Fruit fly (Drosophila melanogaster) whole organism, embryonic: ENCODE results near the gene slow.

Experiments used
- Ada2b ChIP-seq: fragments of 200-800 bp; sonication (Bioruptor generic); IDR thresholded peaks from 2 replicates; pipeline ENCODE4 v1.3.6; 2022; ENCODE audit warnings: missing biosample characterization, missing genetic modification characterization
- B-H1 ChIP-seq: fragments of 200-800 bp; sonication (Bioruptor generic); IDR thresholded peaks from 3 replicates; pipeline ENCODE4 v1.3.6; 2022; ENCODE audit warnings: missing biosample characterization, missing genetic modification characterization
- Bdp1 ChIP-seq: fragments of 200-800 bp; sonication (Bioruptor generic); optimal IDR thresholded peaks from 3 replicates; lab custom pipeline; 2016; ENCODE audit warnings: missing biosample characterization, missing genetic modification characterization
- C15 ChIP-seq: fragments of 200-800 bp; sonication (Bioruptor generic); IDR thresholded peaks from 3 replicates; pipeline ENCODE4 v1.3.6; 2022; ENCODE audit warnings: missing biosample characterization, missing genetic modification characterization
- CG10321 ChIP-seq: fragments of 200-800 bp; sonication (Bioruptor generic); IDR thresholded peaks from 2 replicates; pipeline ENCODE4 v1.3.6; 2022; ENCODE audit warnings: missing biosample characterization, missing genetic modification characterization
- CG10366 ChIP-seq: fragments of 200-800 bp; sonication (Bioruptor generic); IDR thresholded peaks from 2 replicates; pipeline ENCODE4 v1.3.6; 2022; ENCODE audit warnings: missing biosample characterization, missing genetic modification characterization
- CG10543 ChIP-seq: fragments of 200-800 bp; sonication (Bioruptor generic); optimal IDR thresholded peaks from 3 replicates; lab custom pipeline; 2017; ENCODE audit warnings: missing biosample characterization, mild to moderate bottlenecking, missing genetic modification characterization, moderate library complexity
- CG10959 ChIP-seq: fragments of 200-800 bp; sonication (Bioruptor generic); IDR thresholded peaks from 2 replicates; pipeline ENCODE4 v1.3.6; 2022; ENCODE audit warnings: missing biosample characterization, missing genetic modification characterization
- CG11093 ChIP-seq: fragments of 200-800 bp; sonication (Bioruptor generic); IDR thresholded peaks from 3 replicates; pipeline ENCODE4 v1.3.6; 2022; ENCODE audit warnings: missing biosample characterization, missing genetic modification characterization
- CG11456 ChIP-seq: fragments of 200-800 bp; sonication (Bioruptor generic); IDR thresholded peaks from 3 replicates; pipeline ENCODE4 v1.3.6; 2022; ENCODE audit warnings: missing biosample characterization, missing genetic modification characterization
- CG12744 ChIP-seq: fragments of 200-800 bp; sonication (Bioruptor generic); optimal IDR thresholded peaks from 2 replicates; lab custom pipeline; 2016; ENCODE audit warnings: missing biosample characterization, missing genetic modification characterization
- CG13287 ChIP-seq: fragments of 200-800 bp; sonication (Bioruptor generic); IDR thresholded peaks from 2 replicates; pipeline ENCODE4 v1.3.6; 2022; ENCODE audit warnings: missing biosample characterization, missing genetic modification characterization; ENCODE audit not compliant: partially characterized antibody
- CG15073 ChIP-seq: fragments of 200-800 bp; sonication (Bioruptor generic); optimal IDR thresholded peaks from 2 replicates; lab custom pipeline; 2016; ENCODE audit warnings: missing biosample characterization, missing genetic modification characterization
- CG1529 ChIP-seq: fragments of 200-800 bp; sonication (Bioruptor generic); optimal IDR thresholded peaks from 3 replicates; lab custom pipeline; 2018; ENCODE audit warnings: missing biosample characterization, missing genetic modification characterization
- CG2202 ChIP-seq: fragments of 200-800 bp; sonication (Bioruptor generic); optimal IDR thresholded peaks from 2 replicates; lab custom pipeline; 2018; ENCODE audit warnings: missing biosample characterization, mild to moderate bottlenecking, missing genetic modification characterization
- CG3281 ChIP-seq: fragments of 200-800 bp; sonication (Bioruptor generic); optimal IDR thresholded peaks from 3 replicates; lab custom pipeline; 2017; ENCODE audit warnings: missing biosample characterization, mild to moderate bottlenecking, missing genetic modification characterization
- CG4424 ChIP-seq: fragments of 200-800 bp; sonication (Bioruptor generic); optimal IDR thresholded peaks from 3 replicates; lab custom pipeline; 2016; ENCODE audit warnings: missing biosample characterization, missing genetic modification characterization
- CG6175 ChIP-seq: fragments of 200-800 bp; sonication (Bioruptor generic); IDR thresholded peaks from 3 replicates; pipeline ENCODE4 v1.3.6; 2022; ENCODE audit warnings: missing biosample characterization, missing genetic modification characterization
- CG8089 ChIP-seq: fragments of 200-800 bp; sonication (Bioruptor generic); optimal IDR thresholded peaks from 3 replicates; lab custom pipeline; 2016; ENCODE audit warnings: missing biosample characterization, missing genetic modification characterization
- CG8388 ChIP-seq: fragments of 200-800 bp; sonication (Bioruptor generic); optimal IDR thresholded peaks from 2 replicates; lab custom pipeline; 2019; ENCODE audit warnings: missing biosample characterization, mild to moderate bottlenecking, missing genetic modification characterization, moderate library complexity
- D ChIP-seq, 2 experiments: fragments of 200-800 bp in 1 of 2; fragments of >200 bp in 1 of 2; sonication (Bioruptor generic) in 1 of 2; optimal IDR thresholded peaks; 2 replicates in 1 of 2; 3 replicates in 1 of 2; lab custom pipeline; 2017; ENCODE audit warnings: mild to moderate bottlenecking in 1 of 2, missing biosample characterization in 1 of 2, missing genetic modification characterization in 1 of 2, missing genetic modification reagents in 1 of 2
- E2f2 ChIP-seq: fragments of 200-800 bp; sonication (Bioruptor generic); IDR thresholded peaks from 2 replicates; pipeline ENCODE4 v1.3.6; 2022; ENCODE audit warnings: missing biosample characterization, missing genetic modification characterization
- HLHmδ ChIP-seq: fragments of 200-800 bp; sonication (Bioruptor generic); optimal IDR thresholded peaks from 2 replicates; lab custom pipeline; 2018; ENCODE audit warnings: missing biosample characterization, mild to moderate bottlenecking, missing genetic modification characterization, moderate library complexity
- Lpt ChIP-seq: fragments of >200 bp; optimal IDR thresholded peaks from 2 replicates; lab custom pipeline; 2018; ENCODE audit warnings: missing biosample characterization, missing genetic modification characterization
- Max ChIP-seq: fragments of 200-800 bp; sonication (Bioruptor generic); optimal IDR thresholded peaks from 2 replicates; lab custom pipeline; 2016; ENCODE audit warnings: missing biosample characterization, mild to moderate bottlenecking, missing genetic modification characterization
- Myb ChIP-seq: fragments of 200-800 bp; sonication (Bioruptor generic); optimal IDR thresholded peaks from 2 replicates; lab custom pipeline; 2016; ENCODE audit warnings: missing biosample characterization, missing genetic modification characterization
- PHDP ChIP-seq: fragments of 200-800 bp; sonication (Bioruptor generic); optimal IDR thresholded peaks from 3 replicates; lab custom pipeline; 2018; ENCODE audit warnings: missing biosample characterization, mild to moderate bottlenecking, missing genetic modification characterization, moderate library complexity
- Side ChIP-seq: fragments of 200-800 bp; sonication (Bioruptor generic); optimal IDR thresholded peaks from 2 replicates; lab custom pipeline; 2016; ENCODE audit warnings: missing biosample characterization, missing genetic modification characterization
- Sry-β ChIP-seq: fragments of 200-800 bp; sonication (Bioruptor generic); optimal IDR thresholded peaks from 2 replicates; lab custom pipeline; 2018; ENCODE audit warnings: missing biosample characterization, mild to moderate bottlenecking, missing genetic modification characterization, moderate library complexity
- Taf1 ChIP-seq: fragments of 200-800 bp; sonication (Bioruptor generic); IDR thresholded peaks from 2 replicates; pipeline ENCODE4 v1.3.6; 2022; ENCODE audit warnings: missing biosample characterization, missing genetic modification characterization
- Xrp1 ChIP-seq: fragments of 200-800 bp; sonication (Bioruptor generic); IDR thresholded peaks from 2 replicates; pipeline ENCODE4 v1.3.6; 2022; ENCODE audit warnings: missing biosample characterization, missing genetic modification characterization
- abd-A ChIP-seq: fragments of 200-800 bp; sonication (Bioruptor generic); optimal IDR thresholded peaks from 3 replicates; lab custom pipeline; 2019; ENCODE audit warnings: missing biosample characterization, mild to moderate bottlenecking, missing genetic modification characterization, moderate library complexity
- crol ChIP-seq: fragments of 200-800 bp; sonication (Bioruptor generic); IDR thresholded peaks from 2 replicates; pipeline ENCODE4 v1.3.6; 2022; ENCODE audit warnings: missing biosample characterization, missing genetic modification characterization
- cwo ChIP-seq: fragments of 200-800 bp; sonication (Bioruptor generic); optimal IDR thresholded peaks from 3 replicates; lab custom pipeline; 2017; ENCODE audit warnings: missing biosample characterization, missing genetic modification characterization, mild to moderate bottlenecking, moderate library complexity, missing genetic modification reagents
- exex ChIP-seq: fragments of 200-800 bp; sonication (Bioruptor generic); optimal IDR thresholded peaks from 4 replicates; lab custom pipeline; 2018; ENCODE audit warnings: missing biosample characterization, mild to moderate bottlenecking, missing genetic modification characterization, moderate library complexity
- her ChIP-seq: fragments of 200-800 bp; sonication (Bioruptor generic); optimal IDR thresholded peaks from 2 replicates; lab custom pipeline; 2016; ENCODE audit warnings: missing biosample characterization, missing genetic modification characterization
- inv ChIP-seq: fragments of 200-800 bp; sonication (Bioruptor generic); IDR thresholded peaks from 2 replicates; pipeline ENCODE4 v1.3.6; 2022; ENCODE audit warnings: missing biosample characterization, missing genetic modification characterization; ENCODE audit not compliant: partially characterized antibody
- oc ChIP-seq: fragments of 200-800 bp; sonication (Bioruptor generic); optimal IDR thresholded peaks from 2 replicates; lab custom pipeline; 2018; ENCODE audit warnings: missing biosample characterization, mild to moderate bottlenecking, missing genetic modification characterization, moderate library complexity
- p53 ChIP-seq: fragments of 200-800 bp; sonication (Bioruptor generic); optimal IDR thresholded peaks from 2 replicates; lab custom pipeline; 2016; ENCODE audit warnings: missing biosample characterization, missing genetic modification characterization
- phol ChIP-seq: fragments of 200-800 bp; sonication (Bioruptor generic); optimal IDR thresholded peaks from 3 replicates; lab custom pipeline; 2018; ENCODE audit warnings: missing biosample characterization, mild to moderate bottlenecking, missing genetic modification characterization, moderate library complexity
- ro ChIP-seq: fragments of 200-800 bp; sonication (Bioruptor generic); IDR thresholded peaks from 2 replicates; pipeline ENCODE4 v1.3.6; 2022; ENCODE audit warnings: missing biosample characterization, missing genetic modification characterization
- shn ChIP-seq: fragments of 200-800 bp; sonication (Bioruptor generic); optimal IDR thresholded peaks from 3 replicates; lab custom pipeline; 2016; ENCODE audit warnings: missing biosample characterization, missing genetic modification characterization
- sna ChIP-seq: fragments of 200-800 bp; sonication (Bioruptor generic); IDR thresholded peaks from 2 replicates; pipeline ENCODE4 v1.3.6; 2022; ENCODE audit warnings: missing biosample characterization, missing genetic modification characterization; ENCODE audit not compliant: partially characterized antibody
- so ChIP-seq: fragments of 200-800 bp; sonication (Bioruptor generic); IDR thresholded peaks from 3 replicates; pipeline ENCODE4 v1.3.6; 2022; ENCODE audit warnings: missing biosample characterization, missing genetic modification characterization
- stc ChIP-seq: fragments of 200-800 bp; sonication (Bioruptor generic); IDR thresholded peaks from 2 replicates; pipeline ENCODE4 v1.3.6; 2022; ENCODE audit warnings: missing biosample characterization, missing genetic modification characterization
- tap ChIP-seq: fragments of 200-800 bp; optimal IDR thresholded peaks from 3 replicates; lab custom pipeline; 2019; ENCODE audit warnings: missing biosample characterization, mild to moderate bottlenecking, missing genetic modification characterization, moderate library complexity
- tna ChIP-seq: fragments of 200-800 bp; sonication (Bioruptor generic); IDR thresholded peaks from 2 replicates; pipeline ENCODE4 v1.3.6; 2022; ENCODE audit warnings: missing biosample characterization, missing genetic modification characterization; ENCODE audit not compliant: partially characterized antibody
- trh ChIP-seq: fragments of 200-800 bp; sonication (Bioruptor generic); optimal IDR thresholded peaks from 2 replicates; lab custom pipeline; 2016; ENCODE audit warnings: missing biosample characterization, missing genetic modification characterization
- tup ChIP-seq: fragments of 200-800 bp; sonication (Bioruptor generic); optimal IDR thresholded peaks from 2 replicates; lab custom pipeline; 2016; ENCODE audit warnings: missing biosample characterization, mild to moderate bottlenecking, missing genetic modification characterization, moderate library complexity
- vnd ChIP-seq: fragments of 200-800 bp; sonication (Bioruptor generic); IDR thresholded peaks from 3 replicates; pipeline ENCODE4 v1.3.6; 2022; ENCODE audit warnings: missing biosample characterization, missing genetic modification characterization; ENCODE audit not compliant: partially characterized antibody

The slow gene

DNA sequence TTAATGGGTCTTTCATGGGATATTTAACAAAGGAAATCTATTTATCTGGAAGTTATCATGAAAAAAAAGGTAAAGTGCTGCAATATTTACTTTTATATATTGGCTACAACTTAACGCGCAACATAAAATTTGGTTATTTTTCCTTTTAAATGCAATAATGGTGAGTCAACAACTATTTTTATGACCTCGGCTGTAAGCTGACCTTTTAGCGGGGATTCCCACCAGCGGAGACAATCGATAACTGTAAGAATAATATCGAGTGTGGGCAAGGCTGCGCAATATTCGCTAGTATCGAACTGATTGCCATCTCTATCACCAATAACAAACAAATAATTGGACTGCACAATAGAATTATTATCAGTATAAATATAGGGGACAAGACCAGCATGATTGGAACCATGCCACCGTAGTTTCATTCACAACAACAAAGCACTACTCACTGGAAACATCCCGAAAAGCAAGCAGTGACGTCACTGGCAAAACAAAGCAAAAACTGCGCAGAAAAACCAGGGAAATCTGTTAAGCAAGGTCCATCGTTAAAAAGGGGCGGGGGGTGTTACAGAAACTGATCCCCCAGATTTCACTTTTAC, 19.0 kb downstream of the slow start, which contains the start of gene Syx17 (continued):
- no peak for TF ChIP-seq C15 (GFP tag; lab: Robert Waterston, UW)
- TF ChIP-seq HLHmδ (GFP tag; lab: Kevin White, UChicago) = no peak
- no peak for TF ChIP-seq stc (GFP tag; lab: Robert Waterston, UW)
- peak; percentile 30 for TF ChIP-seq CG1529 (GFP tag; lab: Kevin White, UChicago)
- peak; percentile 45 for TF ChIP-seq CG8388 (GFP tag; lab: Kevin White, UChicago)
- TF ChIP-seq tna (GFP tag; lab: Robert Waterston, UW) = peak; percentile 87
- TF ChIP-seq CG3281 (GFP tag; lab: Kevin White, UChicago) = peak; percentile 63
- peak; percentile 59 for TF ChIP-seq phol (tag; lab: Kevin White, UChicago)
- TF ChIP-seq E2f2 (GFP tag; lab: Robert Waterston, UW) = peak; percentile 55
- peak; percentile 23 for TF ChIP-seq trh (GFP tag; lab: Kevin White, UChicago)
- TF ChIP-seq sna (GFP tag; lab: Robert Waterston, UW) = peak; percentile 81
- peak; percentile 91 for TF ChIP-seq CG13287 (GFP tag; lab: Robert Waterston, UW)
- TF ChIP-seq shn = peak; percentile 38
- peak; percentile 16 for TF ChIP-seq oc (tag; lab: Kevin White, UChicago)
- TF ChIP-seq Taf1 = no peak
- TF ChIP-seq so (GFP tag; lab: Robert Waterston, UW) = no peak
- no peak for TF ChIP-seq Lpt (GFP tag; lab: Kevin White, UChicago)
- peak; percentile 63; the same call in 2 of the 3 replicates for TF ChIP-seq CG11456 (GFP tag; lab: Robert Waterston, UW)
- TF ChIP-seq Sry-β = peak; percentile 35
- TF ChIP-seq tup (GFP tag; lab: Kevin White, UChicago) = peak; percentile 21
- TF ChIP-seq abd-A (tag; lab: Kevin White, UChicago) = peak; percentile 84
- TF ChIP-seq B-H1 = no peak
- TF ChIP-seq, all 482 proteins: peak for 337

DNA sequence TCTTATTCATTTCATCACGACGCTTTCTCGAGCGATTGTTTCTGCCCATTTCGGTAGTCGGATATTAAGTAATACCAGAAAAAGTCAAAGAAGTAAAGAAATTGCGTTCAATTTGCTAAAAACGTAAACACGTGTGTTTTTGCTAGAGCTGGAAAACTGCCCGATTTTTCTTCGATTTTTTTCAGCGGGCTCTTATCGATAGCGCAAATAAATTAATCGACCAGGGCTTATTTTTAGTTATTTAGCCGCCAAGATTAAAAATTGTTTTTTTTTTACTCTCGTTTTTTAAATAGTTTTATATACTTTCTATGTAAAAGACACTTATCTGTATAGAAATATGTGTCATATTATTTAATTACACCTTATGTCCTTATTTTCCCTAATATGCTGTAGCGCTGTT, 21.7 kb downstream of the slow start, which contains the start of gene CG15019:
CG15019 (minus strand) TSS at position 138 of the 400 bp plus-strand sequence.
- TF ChIP-seq PHDP (tag; lab: Kevin White, UChicago) (no peak), Bdp1 (no peak), Ada2b (no peak), her (GFP tag; lab: Kevin White, UChicago) (no peak), CG10366 (GFP tag; lab: Robert Waterston, UW) (no peak), p53 (GFP tag; lab: Kevin White, UChicago) (no peak), D (optimal IDR thresholded peaks at IDR 0.05; lab: Kevin White, UChicago) (no peak), D (GFP tag; optimal IDR thresholded peaks at IDR 0.05; lab: Kevin White, UChicago) (no peak), inv (0 out of 2 replicates have a peak, but pooled peaks have one; percentile 43), so (GFP tag; lab: Robert Waterston, UW) (no peak), CG15073 (GFP tag; lab: Kevin White, UChicago) (no peak), Xrp1 (GFP tag; lab: Robert Waterston, UW) (no peak), CG10543 (GFP tag; lab: Kevin White, UChicago) (no peak), Side (GFP tag; lab: Kevin White, UChicago) (no peak), ro (GFP tag; lab: Robert Waterston, UW) (no peak), Max (peak; percentile 30), CG2202 (tag; lab: Kevin White, UChicago) (no peak), cwo (no peak), crol (GFP tag; lab: Robert Waterston, UW) (no peak), CG6175 (GFP tag; lab: Robert Waterston, UW) (no peak), exex (tag; lab: Kevin White, UChicago) (no peak), CG10959 (GFP tag; lab: Robert Waterston, UW) (no peak), CG11093 (GFP tag; lab: Robert Waterston, UW) (no peak), tap (no peak), CG8089 (GFP tag; lab: Kevin White, UChicago) (no peak), Myb (GFP tag; lab: Kevin White, UChicago) (no peak), CG10321 (GFP tag; lab: Robert Waterston, UW) (no peak), CG12744 (GFP tag; lab: Kevin White, UChicago) (no peak), vnd (GFP tag; lab: Robert Waterston, UW) (peak; percentile 62), CG4424 (no peak)
